Fruit fly (Drosophila melanogaster) whole organism: ENCODE data around the gene CG7239.

ENCODE experiments used
- CG8478 ChIP-seq: fragments of >200 bp; optimal IDR thresholded peaks from 2 replicates; lab custom pipeline; 2018; ENCODE audit warnings: inconsistent platforms
- Dll ChIP-seq: fragments of >200 bp; optimal IDR thresholded peaks from 2 replicates; lab custom pipeline; 2017
- EcR ChIP-seq, 2 experiments: fragments of >200 bp; optimal IDR thresholded peaks; 2 replicates each; lab custom pipeline; 2017; ENCODE audit warnings: missing biosample characterization in 2 of 2, missing genetic modification characterization in 2 of 2, missing genetic modification reagents in 2 of 2
- pan ChIP-seq: fragments of >200 bp; optimal IDR thresholded peaks from 2 replicates; lab custom pipeline; 2017
- psq ChIP-seq: fragments of >200 bp; optimal IDR thresholded peaks from 2 replicates; lab custom pipeline; 2017
- usp ChIP-seq: fragments of >200 bp; optimal IDR thresholded peaks from 2 replicates; lab custom pipeline; 2017; ENCODE audit warnings: missing biosample characterization, missing genetic modification characterization, mixed read lengths

Gene CG7239

DNA sequence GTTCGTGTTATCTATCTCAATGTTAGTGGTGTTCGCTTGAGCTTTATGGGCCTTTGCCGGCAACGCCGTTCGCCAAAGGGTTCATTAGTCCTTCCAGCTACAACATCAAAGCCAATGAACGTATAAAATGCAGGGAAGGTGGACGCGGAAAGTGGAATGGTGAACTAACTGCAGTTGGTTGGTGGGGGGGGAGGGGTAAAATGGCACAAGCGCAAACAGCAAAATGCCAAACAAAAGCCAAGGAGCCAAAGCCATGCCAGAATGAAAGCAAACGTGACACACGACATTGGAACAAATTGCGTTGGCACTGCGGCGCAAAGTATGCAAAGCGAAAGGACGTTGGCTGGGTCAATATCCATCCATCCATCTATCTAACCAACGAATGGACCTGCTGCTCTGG, 18.9 kb downstream of the CG7239 start:
- TF ChIP-seq Dll (lab: Kevin White, UChicago) (no peak), pan (lab: Kevin White, UChicago) (no peak), usp (no peak), EcR (GFP tag; optimal IDR thresholded peaks at IDR 0.05; lab: Kevin White, UChicago) (no peak)

DNA sequence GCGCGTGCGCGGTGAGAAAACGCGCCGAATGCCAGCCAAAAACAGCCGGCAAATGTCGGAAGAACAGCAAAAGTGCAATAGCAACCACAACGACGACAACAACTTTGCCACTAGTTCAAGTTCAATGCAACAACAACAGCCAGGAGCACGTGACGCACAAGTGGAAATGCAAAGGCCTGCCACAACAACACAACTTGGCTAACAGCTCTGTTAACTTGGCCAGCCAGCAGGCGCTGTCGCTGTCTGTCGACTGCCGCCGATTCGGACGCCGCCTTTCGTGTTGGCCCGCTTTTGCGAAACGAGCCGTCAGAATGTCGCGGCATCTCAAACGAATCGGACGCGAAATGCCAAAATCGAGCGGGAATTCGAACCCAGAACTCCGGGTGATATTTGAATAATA, 21.7 kb downstream of the CG7239 start, which contains the start of gene TrissinR:
Gene TrissinR (plus strand): TSS at position 301 of the 400 bp plus-strand sequence.
- no peak for TF ChIP-seq pan (lab: Kevin White, UChicago)
- no peak for TF ChIP-seq Dll (lab: Kevin White, UChicago)
- no peak for TF ChIP-seq EcR (GFP tag; optimal IDR thresholded peaks at IDR 0.05; lab: Kevin White, UChicago)
- TF ChIP-seq CG8478 (lab: Kevin White, UChicago): no peak
- TF ChIP-seq psq (lab: Kevin White, UChicago): no peak
- no peak for TF ChIP-seq usp
